Worm (Caenorhabditis elegans) whole organism, early embryonic: Measurements from ENCODE around the gene C14B1.12.

Experiments
- ama-1 ChIP-seq: fragments of 150-350 bp; optimal IDR thresholded peaks from 2 replicates; lab custom pipeline; 2014
- ets-7 ChIP-seq: sonication (generic microtip); optimal IDR thresholded peaks from 2 replicates; lab custom pipeline; 2016; ENCODE audit warnings: missing genotype, missing genetic modification characterization, missing compliant biosample characterization
- flt-1 ChIP-seq: fragments of 200-800 bp; sonication (Bioruptor generic); IDR thresholded peaks from 2 replicates; pipeline ENCODE4 v1.3.6; 2022; ENCODE audit warnings: missing genetic modification characterization, missing compliant biosample characterization
- hmbx-1 ChIP-seq: sonication (generic microtip); optimal IDR thresholded peaks from 2 replicates; lab custom pipeline; 2016; ENCODE audit warnings: mild to moderate bottlenecking, missing genetic modification characterization, missing compliant biosample characterization
- scrt-1 ChIP-seq: fragments of 200-800 bp; sonication (Bioruptor generic); IDR thresholded peaks from 2 replicates; pipeline ENCODE4 v1.3.6; 2022; ENCODE audit warnings: missing genetic modification characterization, missing compliant biosample characterization
- sea-1 ChIP-seq: fragments of 200-800 bp; sonication (Bioruptor generic); conservative IDR thresholded peaks from 2 replicates; pipeline ENCODE4 v1.3.6; 2022; ENCODE audit warnings: missing genetic modification characterization, missing compliant biosample characterization

DNA sequence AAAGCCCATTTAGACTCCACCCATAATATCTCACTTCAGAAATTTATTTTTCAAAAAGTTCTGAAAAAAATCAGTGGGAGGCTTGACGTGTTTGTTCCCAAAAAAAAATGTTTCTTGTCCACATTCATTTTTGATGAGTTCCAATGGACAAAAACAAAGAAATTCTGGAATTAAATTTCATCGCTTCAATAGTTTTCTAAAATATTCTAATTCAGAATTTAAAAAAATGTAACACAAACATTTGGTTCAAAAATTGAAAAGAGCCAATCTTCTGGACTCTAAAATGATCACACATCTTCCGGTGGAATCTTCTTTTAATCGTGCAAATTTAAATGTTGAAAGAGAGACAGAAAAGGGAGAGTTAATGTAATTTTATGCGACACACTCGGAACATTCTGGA, 32.3 kb downstream of the C14B1.12 start:
- TF ChIP-seq flt-1 (GFP tag; lab: Robert Waterston, UW), result no peak
- no peak for TF ChIP-seq ama-1 (lab: Kevin White, UChicago)
- TF ChIP-seq sea-1, result no peak
- no peak for TF ChIP-seq ets-7 (tag; lab: Kevin White, UChicago)
- no peak for TF ChIP-seq scrt-1 (GFP tag; lab: Robert Waterston, UW)
- TF ChIP-seq hmbx-1, result no peak
